Worm (Caenorhabditis elegans) whole organism, young adult: ENCODE results near the gene R13A1.5.
A peak's percentile ranks its signal among the peaks of the same experiment; 100 is the strongest.

Experiments
- B0035.1 ChIP-seq: sonication (generic microtip); optimal IDR thresholded peaks from 2 replicates; lab custom pipeline; 2016; ENCODE audit warnings: missing genetic modification characterization, mild to moderate bottlenecking, missing compliant biosample characterization, missing genotype, missing genetic modification reagents
- B0261.1 ChIP-seq: sonication (generic microtip); optimal IDR thresholded peaks from 2 replicates; lab custom pipeline; 2016; ENCODE audit warnings: mild to moderate bottlenecking, missing genetic modification characterization, moderate library complexity, missing compliant biosample characterization
- F22D6.2 ChIP-seq: sonication (generic microtip); optimal IDR thresholded peaks from 2 replicates; lab custom pipeline; 2016; ENCODE audit warnings: mild to moderate bottlenecking, missing genetic modification characterization, missing compliant biosample characterization
- F49E8.2 ChIP-seq: sonication (generic microtip); optimal IDR thresholded peaks from 3 replicates; lab custom pipeline; 2017; ENCODE audit warnings: missing genetic modification characterization, mild to moderate bottlenecking, missing compliant biosample characterization, antibody characterized with exemption, moderate library complexity; ENCODE audit not compliant: insufficient read depth
- F52B5.7 ChIP-seq: sonication (generic microtip); optimal IDR thresholded peaks from 2 replicates; lab custom pipeline; 2016; ENCODE audit warnings: mild to moderate bottlenecking, missing genetic modification characterization, missing compliant biosample characterization
- F55B11.4 ChIP-seq: sonication (generic microtip); optimal IDR thresholded peaks from 2 replicates; lab custom pipeline; 2016; ENCODE audit warnings: missing compliant biosample characterization, missing genetic modification characterization, borderline replicate concordance; ENCODE audit not compliant: insufficient read depth
- Y53F4B.3 ChIP-seq: fragments of 200-800 bp; sonication (Bioruptor generic); IDR thresholded peaks from 2 replicates; pipeline ENCODE4 v1.3.6; 2022; ENCODE audit warnings: missing genetic modification reagents, missing genetic modification characterization, missing compliant biosample characterization
- ama-1 ChIP-seq, 3 experiments: fragments of 150-350 bp in 1 of 3; sonication (generic microtip) in 2 of 3; optimal IDR thresholded peaks; 2 replicates each; lab custom pipeline; 2014 to 2018; ENCODE audit warnings: missing biosample characterization in 2 of 3, missing genetic modification characterization in 2 of 3, missing genetic modification reagents in 2 of 3
- aptf-2 ChIP-seq: fragments of 200-800 bp; sonication (Bioruptor generic); conservative IDR thresholded peaks from 2 replicates; pipeline ENCODE4 v1.3.6; 2022; ENCODE audit warnings: missing genetic modification reagents, missing genetic modification characterization, missing compliant biosample characterization
- attf-3 ChIP-seq: fragments of 200-800 bp; sonication (Bioruptor generic); conservative IDR thresholded peaks from 2 replicates; pipeline ENCODE4 v1.3.6; 2022; ENCODE audit warnings: missing genetic modification reagents, missing genetic modification characterization, missing compliant biosample characterization
- cebp-2 ChIP-seq: fragments of 200-800 bp; sonication (Bioruptor generic); IDR thresholded peaks from 2 replicates; pipeline ENCODE4 v1.3.6; 2022; ENCODE audit warnings: missing genetic modification characterization, missing compliant biosample characterization
- ceh-91 ChIP-seq: fragments of 200-800 bp; sonication (Bioruptor generic); IDR thresholded peaks from 2 replicates; pipeline ENCODE4 v1.3.6; 2022; ENCODE audit warnings: missing genetic modification reagents, missing genetic modification characterization, missing compliant biosample characterization
- die-1 ChIP-seq: sonication (generic microtip); optimal IDR thresholded peaks from 2 replicates; lab custom pipeline; 2016; ENCODE audit warnings: missing genotype, mild to moderate bottlenecking, missing genetic modification characterization, missing compliant biosample characterization
- dpl-1 ChIP-seq: fragments of 150-350 bp; optimal IDR thresholded peaks from 2 replicates; lab custom pipeline; 2014; ENCODE audit warnings: missing biosample characterization, missing genetic modification reagents, missing genetic modification characterization
- efl-1 ChIP-seq: fragments of 150-350 bp; optimal IDR thresholded peaks from 2 replicates; lab custom pipeline; 2014; ENCODE audit warnings: missing biosample characterization, missing genetic modification reagents, missing genetic modification characterization
- egl-44 ChIP-seq: fragments of 200-800 bp; sonication (Bioruptor generic); IDR thresholded peaks from 2 replicates; pipeline ENCODE4 v1.3.6; 2022; ENCODE audit warnings: missing genetic modification reagents, missing genetic modification characterization, missing compliant biosample characterization
- hmg-1.2 ChIP-seq: fragments of 200-800 bp; sonication (Bioruptor generic); IDR thresholded peaks from 2 replicates; pipeline ENCODE4 v1.3.6; 2022; ENCODE audit warnings: missing genetic modification reagents, missing genetic modification characterization, missing compliant biosample characterization
- hsf-1 ChIP-seq: fragments of 200-800 bp; sonication (Bioruptor generic); IDR thresholded peaks from 2 replicates; pipeline ENCODE4 v1.3.6; 2022; ENCODE audit warnings: missing genetic modification reagents, missing genetic modification characterization, missing compliant biosample characterization
- madf-6 ChIP-seq: fragments of 200-800 bp; sonication (Bioruptor generic); IDR thresholded peaks from 2 replicates; pipeline ENCODE4 v1.3.6; 2022; ENCODE audit warnings: missing genetic modification reagents, missing genetic modification characterization, missing compliant biosample characterization
- madf-8 ChIP-seq: fragments of 200-800 bp; sonication (Bioruptor generic); conservative IDR thresholded peaks from 2 replicates; pipeline ENCODE4 v1.3.6; 2022; ENCODE audit warnings: missing genetic modification reagents, missing genetic modification characterization, missing compliant biosample characterization
- mcd-1 ChIP-seq: fragments of 200-800 bp; sonication (Bioruptor generic); IDR thresholded peaks from 2 replicates; pipeline ENCODE4 v1.3.6; 2022; ENCODE audit warnings: missing genetic modification reagents, missing genetic modification characterization, missing compliant biosample characterization
- mxl-1 ChIP-seq: sonication (generic microtip); optimal IDR thresholded peaks from 2 replicates; lab custom pipeline; 2016; ENCODE audit warnings: missing genetic modification characterization, missing compliant biosample characterization
- nfya-1 ChIP-seq: sonication (generic microtip); optimal IDR thresholded peaks from 2 replicates; lab custom pipeline; 2017; ENCODE audit warnings: antibody characterized with exemption, missing compliant biosample characterization, missing genetic modification characterization, borderline replicate concordance; ENCODE audit not compliant: insufficient read depth
- nhr-120 ChIP-seq: fragments of 200-800 bp; sonication (Bioruptor generic); IDR thresholded peaks from 2 replicates; pipeline ENCODE4 v1.3.6; 2022; ENCODE audit warnings: missing genetic modification characterization, missing compliant biosample characterization
- nhr-27 ChIP-seq: fragments of 200-800 bp; sonication (Bioruptor generic); optimal IDR thresholded peaks from 2 replicates; lab custom pipeline; 2018; ENCODE audit warnings: mild to moderate bottlenecking, missing genetic modification characterization, moderate library complexity, missing compliant biosample characterization
- nhr-80 ChIP-seq: sonication (generic microtip); optimal IDR thresholded peaks from 2 replicates; lab custom pipeline; 2016; ENCODE audit warnings: missing genetic modification characterization, missing compliant biosample characterization
- pbrm-1 ChIP-seq: fragments of 200-800 bp; sonication (Bioruptor generic); IDR thresholded peaks from 2 replicates; pipeline ENCODE4 v1.3.6; 2022; ENCODE audit warnings: missing genetic modification reagents, missing genetic modification characterization, missing compliant biosample characterization
- sea-2 ChIP-seq: fragments of 200-800 bp; sonication (Bioruptor generic); IDR thresholded peaks from 2 replicates; pipeline ENCODE4 v1.3.6; 2022; ENCODE audit warnings: missing genetic modification characterization, missing compliant biosample characterization
- xnd-1 ChIP-seq: sonication (generic microtip); optimal IDR thresholded peaks from 2 replicates; lab custom pipeline; 2016; ENCODE audit warnings: missing genotype, missing genetic modification reagents, missing genetic modification characterization, missing compliant biosample characterization
- zfh-2 ChIP-seq: fragments of 200-800 bp; sonication (Bioruptor generic); conservative IDR thresholded peaks from 2 replicates; pipeline ENCODE4 v1.3.6; 2022; ENCODE audit warnings: missing genetic modification reagents, missing genetic modification characterization, missing compliant biosample characterization
- ztf-18 ChIP-seq: sonication (generic microtip); optimal IDR thresholded peaks from 2 replicates; lab custom pipeline; 2016; ENCODE audit warnings: missing genotype, mild to moderate bottlenecking, missing genetic modification characterization, missing compliant biosample characterization

The R13A1.5 gene

ce11 chrIV:7219398-7220087, 27.9 kb upstream of the R13A1.5 start, which contains the start of the genes glb-23 and R13A1.1 (continued):
- TF ChIP-seq F49E8.2 (no peak), nhr-120 (no peak), egl-44 (no peak)

- TF ChIP-seq sea-2 (no peak), zfh-2 (GFP tag; lab: Robert Waterston, UW) (no peak)
These were observed 24.6 kb upstream of the R13A1.5 start for ce11 chrIV:7216210-7216609.

DNA sequence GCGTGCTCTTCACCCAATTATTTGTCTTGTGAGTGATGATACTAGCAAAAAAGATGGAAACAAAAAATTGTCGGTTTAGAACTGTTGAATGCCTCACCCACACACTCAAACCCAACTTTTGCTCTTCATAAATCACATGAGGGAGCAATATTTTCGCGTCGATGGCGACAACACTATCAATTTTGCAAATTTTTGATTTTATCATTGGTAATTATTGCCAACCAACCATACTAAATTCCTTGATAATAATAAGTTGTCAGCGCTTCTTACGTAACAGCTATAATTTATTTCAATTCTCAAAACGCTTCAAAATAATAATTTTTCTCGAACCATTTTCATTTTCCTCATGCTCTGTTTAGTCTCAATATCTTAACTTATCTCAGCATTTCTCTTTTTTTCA, 21.1 kb upstream of the R13A1.5 start:
- TF ChIP-seq cebp-2 (GFP tag; lab: Robert Waterston, UW) (no peak), nhr-80 (tag; lab: Kevin White, UChicago) (peak; percentile 37), pbrm-1 (no peak)
- TF ChIP-seq, all 124 proteins: peak for 1

ce11 chrIV:7211313-7211712, 19.7 kb upstream of the R13A1.5 start:
- TF ChIP-seq nfya-1: no peak
- peak; percentile 67 for TF ChIP-seq madf-8
- no peak for TF ChIP-seq F55B11.4 (tag; lab: Kevin White, UChicago)
- TF ChIP-seq hmg-1.2 (GFP tag; lab: Robert Waterston, UW): peak; percentile 38; the same call in 1 of the 2 replicates
- TF ChIP-seq die-1 (tag; lab: Kevin White, UChicago): peak; percentile 5
- TF ChIP-seq aptf-2 (GFP tag; lab: Robert Waterston, UW): peak; percentile 83
- no peak for TF ChIP-seq B0035.1 (tag; lab: Kevin White, UChicago)
- TF ChIP-seq efl-1: peak; percentile 81
- TF ChIP-seq hsf-1: no peak
- TF ChIP-seq ceh-91 (GFP tag; lab: Robert Waterston, UW): 0 out of 2 replicates have a peak, but pooled peaks have one; percentile 16
- TF ChIP-seq dpl-1 (GFP tag; lab: Kevin White, UChicago): no peak
- TF ChIP-seq F22D6.2 (tag; lab: Kevin White, UChicago): no peak
- TF ChIP-seq nhr-27 (tag; lab: Kevin White, UChicago): no peak
- TF ChIP-seq xnd-1 (tag; lab: Kevin White, UChicago): peak; percentile 42
- no peak for TF ChIP-seq ztf-18
- peak; percentile 90 for TF ChIP-seq madf-6

- TF ChIP-seq mcd-1 (GFP tag; lab: Robert Waterston, UW) (no peak), hmg-1.2 (GFP tag; lab: Robert Waterston, UW) (no peak), F52B5.7 (tag; lab: Kevin White, UChicago) (no peak), Y53F4B.3 (GFP tag; lab: Robert Waterston, UW) (no peak), B0261.1 (tag; lab: Kevin White, UChicago) (no peak), ama-1 (optimal IDR thresholded peaks at IDR 0.05; lab: Kevin White, UChicago) (no peak), ama-1 (GFP tag; optimal IDR thresholded peaks at IDR 0.05; lab: Kevin White, UChicago) (no peak), mxl-1 (tag; lab: Kevin White, UChicago) (no peak), attf-3 (no peak)
These were observed 17.3 kb upstream of the R13A1.5 start for ce11 chrIV:7208961-7209360.
